Worm (Caenorhabditis elegans) whole organism, midembryonic: ENCODE data around the gene F38H4.4.
A peak's percentile ranks its signal among the peaks of the same experiment; 100 is the strongest.

Experiments
- cog-1 ChIP-seq: sonication (generic microtip); optimal IDR thresholded peaks from 2 replicates; lab custom pipeline; 2016; ENCODE audit warnings: missing genetic modification characterization, missing compliant biosample characterization
- flt-1 ChIP-seq: fragments of 200-800 bp; sonication (Bioruptor generic); IDR thresholded peaks from 2 replicates; pipeline ENCODE4 v1.3.6; 2022; ENCODE audit warnings: missing genetic modification characterization, missing compliant biosample characterization
- klf-2 ChIP-seq: fragments of 200-800 bp; sonication (Bioruptor generic); conservative IDR thresholded peaks from 2 replicates; pipeline ENCODE4 v1.3.6; 2022; ENCODE audit warnings: missing genetic modification reagents, missing genetic modification characterization, missing compliant biosample characterization
- med-1 ChIP-seq: sonication (generic microtip); optimal IDR thresholded peaks from 2 replicates; lab custom pipeline; 2017; ENCODE audit warnings: missing genetic modification characterization, mild to moderate bottlenecking, missing compliant biosample characterization, antibody characterized with exemption, missing genetic modification reagents; ENCODE audit not compliant: insufficient read depth
- ref-1 ChIP-seq: fragments of 200-800 bp; sonication (Bioruptor generic); conservative IDR thresholded peaks from 2 replicates; pipeline ENCODE4 v1.3.6; 2022; ENCODE audit warnings: missing genetic modification reagents, missing genetic modification characterization, missing compliant biosample characterization
- tab-1 ChIP-seq: fragments of 200-800 bp; sonication (Bioruptor generic); IDR thresholded peaks from 2 replicates; pipeline ENCODE4 v1.3.6; 2022; ENCODE audit warnings: missing genetic modification characterization, missing compliant biosample characterization
- ztf-23 ChIP-seq: fragments of 200-800 bp; sonication (Bioruptor generic); IDR thresholded peaks from 2 replicates; pipeline ENCODE4 v1.3.6; 2022; ENCODE audit warnings: missing genetic modification reagents, missing genetic modification characterization, missing compliant biosample characterization
- ztf-29 ChIP-seq: fragments of 200-800 bp; sonication (Bioruptor generic); IDR thresholded peaks from 2 replicates; pipeline ENCODE4 v1.3.6; 2022; ENCODE audit warnings: missing genetic modification reagents, missing genetic modification characterization, missing compliant biosample characterization

- TF ChIP-seq ztf-23 (GFP tag; lab: Robert Waterston, UW) (no peak), ztf-29 (GFP tag; lab: Robert Waterston, UW) (no peak), flt-1 (no peak), cog-1 (no peak), klf-2 (GFP tag; lab: Robert Waterston, UW) (no peak), tab-1 (GFP tag; lab: Robert Waterston, UW) (0 out of 2 replicates have a peak, but pooled peaks have one; percentile 9), ref-1 (GFP tag; lab: Robert Waterston, UW) (no peak), med-1 (no peak)
Observed at ce11 chrIV:11871898-11872297, 23.8 kb downstream of the F38H4.4 start.
